In the genomic region with DNA sequence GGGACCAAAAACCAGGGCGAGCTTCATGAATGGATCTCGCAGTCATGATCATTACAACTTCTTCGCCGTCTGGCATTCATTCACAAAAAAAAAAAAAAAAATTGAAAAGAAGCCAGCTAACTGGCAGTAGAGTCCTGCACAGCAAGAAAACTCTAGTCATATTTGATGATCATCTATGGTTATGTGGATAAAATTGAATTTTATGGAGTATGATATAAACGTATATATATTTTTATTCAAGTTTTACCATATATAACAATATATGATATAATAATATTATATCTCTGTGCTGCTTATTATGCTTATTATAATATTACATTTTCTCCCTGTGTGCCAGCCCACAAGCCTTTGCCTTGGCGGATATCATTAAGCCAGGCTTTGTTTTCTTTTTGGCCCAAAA, we compare ENCODE assay signal across 1 fruit fly cellular context.
TF ChIP-seq lines count a peak whose summit lies in the region.

No protein-coding gene starts in this region.

TF ChIP-seq in whole organism, prepupa, 60 proteins besides CTCF, POLR2A, EP300 and RAD21 (continued from another document):
- TF ChIP-seq ss (GFP tag; optimal IDR thresholded peaks at IDR 0.05; lab: Kevin White, UChicago) (peak; percentile 9 to 19), CG31627 (GFP tag; optimal IDR thresholded peaks at IDR 0.05; lab: Kevin White, UChicago) (no peak), topi (GFP tag; optimal IDR thresholded peaks at IDR 0.05; lab: Kevin White, UChicago) (peak; percentile 3), spab (GFP tag; optimal IDR thresholded peaks at IDR 0.05; lab: Kevin White, UChicago) (peak; percentile 22), Eip93F (GFP tag; optimal IDR thresholded peaks at IDR 0.05; lab: Kevin White, UChicago) (no peak), acj6 (GFP tag; optimal IDR thresholded peaks at IDR 0.05; lab: Kevin White, UChicago) (peak; percentile 12), pdm3 (GFP tag; optimal IDR thresholded peaks at IDR 0.05; lab: Kevin White, UChicago) (no peak), CG11902 (GFP tag; optimal IDR thresholded peaks at IDR 0.05; lab: Kevin White, UChicago) (no peak), CG9139 (GFP tag; optimal IDR thresholded peaks at IDR 0.05; lab: Kevin White, UChicago) (no peak), Lpt (GFP tag; optimal IDR thresholded peaks at IDR 0.05; lab: Kevin White, UChicago) (no peak), achi (GFP tag; optimal IDR thresholded peaks at IDR 0.05; lab: Kevin White, UChicago) (peak; percentile 21), dac (GFP tag; optimal IDR thresholded peaks at IDR 0.05; lab: Kevin White, UChicago) (no peak), Smox (GFP tag; optimal IDR thresholded peaks at IDR 0.05; lab: Kevin White, UChicago) (no peak), CG1621 (tag; optimal IDR thresholded peaks at IDR 0.05; lab: Kevin White, UChicago) (no peak), svp (GFP tag; lab: Kevin White, UChicago) (peak; percentile 46), CG10631 (GFP tag; optimal IDR thresholded peaks at IDR 0.05; lab: Kevin White, UChicago) (peak; percentile 38), Ets21C (GFP tag; optimal IDR thresholded peaks at IDR 0.05; lab: Kevin White, UChicago) (no peak), CG34406 (GFP tag; optimal IDR thresholded peaks at IDR 0.05; lab: Kevin White, UChicago) (peak; percentile 60), Blimp-1 (GFP tag; optimal IDR thresholded peaks at IDR 0.05; lab: Kevin White, UChicago) (no peak), eg (GFP tag; IDR thresholded peaks at IDR 0.05; lab: Robert Waterston, UW) (no peak), esn (GFP tag; optimal IDR thresholded peaks at IDR 0.05; lab: Kevin White, UChicago) (peak; percentile 38), CG16779 (tag; optimal IDR thresholded peaks at IDR 0.05; lab: Kevin White, UChicago) (no peak), vri (GFP tag; optimal IDR thresholded peaks at IDR 0.05; lab: Kevin White, UChicago) (no peak), CG3032 (tag; optimal IDR thresholded peaks at IDR 0.05; lab: Kevin White, UChicago) (peak; percentile 46), CG3919 (GFP tag; optimal IDR thresholded peaks at IDR 0.05; lab: Kevin White, UChicago) (peak; percentile 30), fkh (GFP tag; optimal IDR thresholded peaks at IDR 0.05; lab: Kevin White, UChicago) (no peak), CG10669 (GFP tag; optimal IDR thresholded peaks at IDR 0.05; lab: Kevin White, UChicago) (no peak), CG6808 (GFP tag; optimal IDR thresholded peaks at IDR 0.05; lab: Kevin White, UChicago) (peak; percentile 58), CG6854 (GFP tag; optimal IDR thresholded peaks at IDR 0.05; lab: Kevin White, UChicago) (no peak), CG6276 (GFP tag; optimal IDR thresholded peaks at IDR 0.05; lab: Kevin White, UChicago) (no peak), fd59A (GFP tag; optimal IDR thresholded peaks at IDR 0.05; lab: Kevin White, UChicago) (no peak), CG6792 (GFP tag; optimal IDR thresholded peaks at IDR 0.05; lab: Kevin White, UChicago) (peak; percentile 34), Hr39 (GFP tag; optimal IDR thresholded peaks at IDR 0.05; lab: Kevin White, UChicago) (no peak), lz (GFP tag; optimal IDR thresholded peaks at IDR 0.05; lab: Kevin White, UChicago) (no peak)
